Fruit fly (Drosophila melanogaster) whole organism, embryonic: ENCODE measurements around the gene CG33298.

Experiments used
- CG10366 ChIP-seq: fragments of 200-800 bp; sonication (Bioruptor generic); IDR thresholded peaks from 2 replicates; pipeline ENCODE4 v1.3.6; 2022; ENCODE audit warnings: missing biosample characterization, missing genetic modification characterization
- CG11398 ChIP-seq: fragments of 200-800 bp; sonication (Bioruptor generic); optimal IDR thresholded peaks from 2 replicates; lab custom pipeline; 2016; ENCODE audit warnings: missing biosample characterization, missing genetic modification characterization
- CG12391 ChIP-seq: fragments of 200-800 bp; sonication (Bioruptor generic); optimal IDR thresholded peaks from 3 replicates; lab custom pipeline; 2018; ENCODE audit warnings: missing biosample characterization, mild to moderate bottlenecking, missing genetic modification characterization, moderate library complexity
- CG14860 ChIP-seq: fragments of 200-800 bp; sonication (Bioruptor generic); IDR thresholded peaks from 3 replicates; pipeline ENCODE4 v1.3.6; 2022; ENCODE audit warnings: missing biosample characterization, missing genetic modification characterization; ENCODE audit not compliant: partially characterized antibody
- CG15269 ChIP-seq: fragments of 200-800 bp; sonication (Bioruptor generic); optimal IDR thresholded peaks from 2 replicates; lab custom pipeline; 2018; ENCODE audit warnings: missing biosample characterization, mild to moderate bottlenecking, missing genetic modification characterization, moderate library complexity
- CG15479 ChIP-seq: fragments of 200-800 bp; sonication (Bioruptor generic); optimal IDR thresholded peaks from 3 replicates; lab custom pipeline; 2019; ENCODE audit warnings: missing biosample characterization, mild to moderate bottlenecking, missing genetic modification characterization, moderate library complexity
- CG1603 ChIP-seq: fragments of 200-800 bp; sonication (Bioruptor generic); optimal IDR thresholded peaks from 2 replicates; lab custom pipeline; 2019; ENCODE audit warnings: missing biosample characterization, mild to moderate bottlenecking, missing genetic modification characterization, moderate library complexity
- CG17359 ChIP-seq: fragments of 200-800 bp; sonication (Bioruptor generic); optimal IDR thresholded peaks from 3 replicates; lab custom pipeline; 2018; ENCODE audit warnings: missing biosample characterization, mild to moderate bottlenecking, missing genetic modification characterization, moderate library complexity
- CG17361 ChIP-seq: fragments of 200-800 bp; sonication (Bioruptor generic); IDR thresholded peaks from 3 replicates; pipeline ENCODE4 v1.3.6; 2022; ENCODE audit warnings: missing biosample characterization, missing genetic modification characterization
- CG2202 ChIP-seq: fragments of 200-800 bp; sonication (Bioruptor generic); optimal IDR thresholded peaks from 2 replicates; lab custom pipeline; 2018; ENCODE audit warnings: missing biosample characterization, mild to moderate bottlenecking, missing genetic modification characterization
- CG32772 ChIP-seq: fragments of 200-800 bp; sonication (Bioruptor generic); IDR thresholded peaks from 2 replicates; pipeline ENCODE4 v1.3.6; 2022; ENCODE audit warnings: missing biosample characterization, missing genetic modification characterization
- CG33557 ChIP-seq: fragments of 200-800 bp; sonication (Bioruptor generic); optimal IDR thresholded peaks from 2 replicates; lab custom pipeline; 2019; ENCODE audit warnings: missing biosample characterization, mild to moderate bottlenecking, missing genetic modification characterization, moderate library complexity
- CG34422 ChIP-seq: fragments of 200-800 bp; sonication (Bioruptor generic); IDR thresholded peaks from 3 replicates; pipeline ENCODE4 v1.3.6; 2022; ENCODE audit warnings: missing biosample characterization, missing genetic modification characterization
- CG43689 ChIP-seq: fragments of 200-800 bp; sonication (Bioruptor generic); IDR thresholded peaks from 2 replicates; pipeline ENCODE4 v1.3.6; 2022; ENCODE audit warnings: missing biosample characterization, missing genetic modification characterization
- CG5245 ChIP-seq: fragments of 200-800 bp; sonication (Bioruptor generic); optimal IDR thresholded peaks from 3 replicates; lab custom pipeline; 2016; ENCODE audit warnings: missing biosample characterization, missing genetic modification characterization
- CG6654 ChIP-seq: fragments of 200-800 bp; sonication (Bioruptor generic); optimal IDR thresholded peaks from 2 replicates; lab custom pipeline; 2017; ENCODE audit warnings: missing biosample characterization, mild to moderate bottlenecking, missing genetic modification characterization
- CG6689 ChIP-seq: fragments of 200-800 bp; sonication (Bioruptor generic); IDR thresholded peaks from 2 replicates; pipeline ENCODE4 v1.3.6; 2022; ENCODE audit warnings: missing biosample characterization, missing genetic modification characterization
- CG7963 ChIP-seq: fragments of 200-800 bp; sonication (Bioruptor generic); IDR thresholded peaks from 3 replicates; pipeline ENCODE4 v1.3.6; 2022; ENCODE audit warnings: missing biosample characterization, missing genetic modification characterization; ENCODE audit not compliant: partially characterized antibody
- CG8478 ChIP-seq: fragments of >200 bp; optimal IDR thresholded peaks from 2 replicates; lab custom pipeline; 2018
- CTCF ChIP-seq: fragments of 200-800 bp; sonication (Bioruptor generic); optimal IDR thresholded peaks from 2 replicates; lab custom pipeline; 2017; ENCODE audit warnings: missing biosample characterization, mild to moderate bottlenecking, missing genetic modification characterization, moderate library complexity
- Dad ChIP-seq: fragments of 200-800 bp; sonication (Bioruptor generic); optimal IDR thresholded peaks from 3 replicates; lab custom pipeline; 2016; ENCODE audit warnings: missing biosample characterization, missing genetic modification characterization
- Dek ChIP-seq: fragments of 200-800 bp; sonication (Bioruptor generic); optimal IDR thresholded peaks from 3 replicates; lab custom pipeline; 2019; ENCODE audit warnings: missing biosample characterization, mild to moderate bottlenecking, missing genetic modification characterization, moderate library complexity
- Mes4 ChIP-seq: fragments of 200-800 bp; sonication (Bioruptor generic); optimal IDR thresholded peaks from 2 replicates; lab custom pipeline; 2016; ENCODE audit warnings: missing biosample characterization, missing genetic modification characterization
- Mrtf ChIP-seq: fragments of 200-800 bp; sonication (Bioruptor generic); IDR thresholded peaks from 3 replicates; pipeline ENCODE4 v1.3.6; 2022; ENCODE audit warnings: missing biosample characterization, missing genetic modification characterization
- Nf-YC ChIP-seq: fragments of 200-800 bp; optimal IDR thresholded peaks from 3 replicates; lab custom pipeline; 2019; ENCODE audit warnings: missing biosample characterization, mild to moderate bottlenecking, missing genetic modification characterization, moderate library complexity
- Pdp1 ChIP-seq, 2 experiments: fragments of 200-800 bp; sonication (Bioruptor generic); optimal IDR thresholded peaks; 3 replicates each; lab custom pipeline; 2016; ENCODE audit warnings: missing biosample characterization in 2 of 2, missing genetic modification characterization in 2 of 2, mild to moderate bottlenecking in 1 of 2, moderate library complexity in 1 of 2
- ap ChIP-seq: fragments of 200-800 bp; sonication (Bioruptor generic); IDR thresholded peaks from 2 replicates; pipeline ENCODE4 v1.3.6; 2022; ENCODE audit warnings: missing biosample characterization, missing genetic modification characterization
- bab2 ChIP-seq: fragments of 200-800 bp; sonication (Bioruptor generic); optimal IDR thresholded peaks from 2 replicates; lab custom pipeline; 2016; ENCODE audit warnings: missing biosample characterization, missing genetic modification characterization
- br ChIP-seq: fragments of >200 bp; optimal IDR thresholded peaks from 2 replicates; lab custom pipeline; 2017
- bsh ChIP-seq, 2 experiments: fragments of 200-800 bp; sonication (Bioruptor generic); optimal IDR thresholded peaks; 2 replicates each; lab custom pipeline; 2017 to 2018; ENCODE audit warnings: mild to moderate bottlenecking in 2 of 2, missing biosample characterization in 2 of 2, missing genetic modification characterization in 2 of 2, moderate library complexity in 1 of 2
- cad ChIP-seq: fragments of >200 bp; optimal IDR thresholded peaks from 2 replicates; lab custom pipeline; 2017; ENCODE audit warnings: missing biosample characterization, missing genetic modification characterization
- croc ChIP-seq: fragments of 200-800 bp; sonication (Bioruptor generic); conservative IDR thresholded peaks from 3 replicates; pipeline ENCODE4 v1.3.6; 2022; ENCODE audit warnings: missing biosample characterization, missing genetic modification characterization
- fd64A ChIP-seq: fragments of 200-800 bp; sonication (Bioruptor generic); optimal IDR thresholded peaks from 3 replicates; lab custom pipeline; 2018; ENCODE audit warnings: missing biosample characterization, mild to moderate bottlenecking, missing genetic modification characterization
- gsb-n ChIP-seq: fragments of 200-800 bp; sonication (Bioruptor generic); optimal IDR thresholded peaks from 3 replicates; lab custom pipeline; 2018; ENCODE audit warnings: missing biosample characterization, mild to moderate bottlenecking, missing genetic modification characterization
- insv ChIP-seq, 2 experiments: fragments of 200-800 bp; sonication (Bioruptor generic); optimal IDR thresholded peaks; 3 replicates each; lab custom pipeline; 2016 to 2018; ENCODE audit warnings: missing biosample characterization in 2 of 2, missing genetic modification characterization in 2 of 2
- jing ChIP-seq: fragments of 200-800 bp; sonication (Bioruptor generic); optimal IDR thresholded peaks from 2 replicates; lab custom pipeline; 2018; ENCODE audit warnings: missing biosample characterization, mild to moderate bottlenecking, missing genetic modification characterization
- lilli ChIP-seq: fragments of 200-800 bp; sonication (Bioruptor generic); optimal IDR thresholded peaks from 3 replicates; lab custom pipeline; 2016; ENCODE audit warnings: missing biosample characterization, missing genetic modification characterization
- nmo ChIP-seq: fragments of 200-800 bp; sonication (Bioruptor generic); optimal IDR thresholded peaks from 2 replicates; lab custom pipeline; 2018; ENCODE audit warnings: missing biosample characterization, mild to moderate bottlenecking, missing genetic modification characterization, moderate library complexity
- odd ChIP-seq: fragments of 200-800 bp; sonication (Bioruptor generic); optimal IDR thresholded peaks from 2 replicates; lab custom pipeline; 2017; ENCODE audit warnings: missing biosample characterization, mild to moderate bottlenecking, missing genetic modification characterization
- peb ChIP-seq: fragments of 200-800 bp; sonication (Bioruptor generic); IDR thresholded peaks from 2 replicates; pipeline ENCODE4 v1.3.6; 2022; ENCODE audit warnings: missing biosample characterization, missing genetic modification characterization
- pfk ChIP-seq: fragments of 200-800 bp; sonication (Bioruptor generic); optimal IDR thresholded peaks from 2 replicates; lab custom pipeline; 2018; ENCODE audit warnings: missing biosample characterization, mild to moderate bottlenecking, missing genetic modification characterization, moderate library complexity
- pho ChIP-seq: fragments of 200-800 bp; sonication (Bioruptor generic); optimal IDR thresholded peaks from 2 replicates; lab custom pipeline; 2016; ENCODE audit warnings: missing biosample characterization, missing genetic modification characterization
- ro ChIP-seq: fragments of 200-800 bp; sonication (Bioruptor generic); IDR thresholded peaks from 2 replicates; pipeline ENCODE4 v1.3.6; 2022; ENCODE audit warnings: missing biosample characterization, missing genetic modification characterization
- sisA ChIP-seq: fragments of 200-800 bp; sonication (Bioruptor generic); IDR thresholded peaks from 2 replicates; pipeline ENCODE4 v1.3.6; 2022; ENCODE audit warnings: missing biosample characterization, missing genetic modification characterization
- stwl ChIP-seq: fragments of 200-800 bp; sonication (Bioruptor generic); optimal IDR thresholded peaks from 3 replicates; lab custom pipeline; 2018; ENCODE audit warnings: missing biosample characterization, mild to moderate bottlenecking, missing genetic modification characterization, moderate library complexity
- tin ChIP-seq: fragments of 200-800 bp; sonication (Bioruptor generic); optimal IDR thresholded peaks from 3 replicates; lab custom pipeline; 2016; ENCODE audit warnings: missing biosample characterization, missing genetic modification characterization
- trh ChIP-seq: fragments of 200-800 bp; sonication (Bioruptor generic); optimal IDR thresholded peaks from 2 replicates; lab custom pipeline; 2016; ENCODE audit warnings: missing biosample characterization, missing genetic modification characterization
- usp ChIP-seq: fragments of >200 bp; optimal IDR thresholded peaks from 2 replicates; lab custom pipeline; 2017; ENCODE audit warnings: missing biosample characterization, missing genetic modification characterization
- zf30C ChIP-seq: fragments of 200-800 bp; sonication (Bioruptor generic); optimal IDR thresholded peaks from 3 replicates; lab custom pipeline; 2018; ENCODE audit warnings: missing biosample characterization, mild to moderate bottlenecking, missing genetic modification characterization
- zfh1 ChIP-seq: fragments of 200-800 bp; sonication (Bioruptor generic); IDR thresholded peaks from 3 replicates; pipeline ENCODE4 v1.3.6; 2022; ENCODE audit warnings: missing biosample characterization, missing genetic modification characterization

The CG33298 gene

DNA sequence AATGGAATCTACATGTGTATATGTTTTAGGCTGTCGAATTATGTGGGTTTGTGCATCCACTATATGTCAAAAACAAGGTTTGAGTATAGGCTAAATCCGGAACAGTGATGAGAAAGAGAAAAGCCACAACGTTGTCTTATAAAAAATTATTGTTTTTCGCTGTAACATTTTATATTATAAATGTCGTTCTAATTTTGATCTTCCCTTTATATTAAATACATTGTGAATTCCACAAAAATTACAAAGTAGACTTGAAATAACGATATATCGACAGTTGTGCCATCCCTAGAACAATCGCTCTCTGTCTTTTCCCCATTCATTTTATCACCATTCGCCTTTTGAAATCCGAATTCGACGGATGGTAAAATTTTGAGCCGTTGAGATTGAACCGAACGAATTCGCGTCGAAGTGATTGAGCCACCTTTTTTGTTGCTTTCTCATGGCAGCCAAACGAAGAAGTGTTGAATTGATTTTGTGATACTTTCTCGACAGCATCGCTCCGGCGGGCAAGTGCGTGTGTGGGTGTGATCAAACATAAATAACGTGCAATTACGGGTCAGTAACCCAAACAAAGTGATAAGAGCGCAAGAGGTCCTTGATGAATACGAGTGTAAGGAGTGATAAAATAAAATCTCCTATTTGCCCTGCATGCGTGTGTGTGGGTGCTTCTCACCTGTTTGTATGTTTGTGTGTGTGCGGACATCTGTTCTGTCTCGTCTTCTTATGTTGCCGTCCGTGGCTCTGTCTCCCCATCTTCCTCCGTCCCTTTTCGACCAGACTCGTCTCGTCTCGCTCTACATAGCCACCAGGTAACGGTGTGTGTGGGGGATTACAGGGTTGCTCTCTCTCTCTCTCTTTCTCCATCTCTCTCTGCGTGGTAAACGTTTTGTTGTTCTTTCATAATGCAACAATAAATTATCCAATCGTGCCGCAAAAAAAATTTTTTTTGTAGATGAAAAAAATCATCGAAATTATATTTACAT is 25.9 kb downstream of the CG33298 start, which contains the start of gene Oatp30B (continued):
- TF ChIP-seq sisA (GFP tag; lab: Robert Waterston, UW) (peak; percentile 96), CG15269 (peak; percentile 97), CG10366 (GFP tag; lab: Robert Waterston, UW) (peak; percentile 98), zfh1 (peak; percentile 98), bsh (GFP tag; optimal IDR thresholded peaks at IDR 0.05; lab: Kevin White, UChicago) (peak; percentile 16 to 97), CG32772 (GFP tag; lab: Robert Waterston, UW) (peak; percentile 96), CG15479 (peak; percentile 71), CG17361 (GFP tag; lab: Robert Waterston, UW) (peak; percentile 96), pho (GFP tag; lab: Kevin White, UChicago) (peak; percentile 96), bab2 (peak; percentile 96), CG14860 (peak; percentile 97), CG8478 (no peak), CG1603 (tag; lab: Kevin White, UChicago) (peak; percentile 96), Dek (peak; percentile 97), Dad (GFP tag; lab: Kevin White, UChicago) (peak; percentile 94), Nf-YC (tag; lab: Kevin White, UChicago) (peak; percentile 88), CG17359 (tag; lab: Kevin White, UChicago) (peak; percentile 97), CG6689 (GFP tag; lab: Robert Waterston, UW) (peak; percentile 96), CG11398 (GFP tag; lab: Kevin White, UChicago) (peak; percentile 87), Mes4 (GFP tag; lab: Kevin White, UChicago) (peak; percentile 91), tin (GFP tag; lab: Kevin White, UChicago) (peak; percentile 98), CTCF (GFP tag; lab: Kevin White, UChicago) (peak; percentile 82), CG33557 (GFP tag; lab: Kevin White, UChicago) (peak; percentile 94), CG7963 (GFP tag; lab: Robert Waterston, UW) (peak; percentile 82), CG6654 (GFP tag; lab: Kevin White, UChicago) (peak; percentile 58), Pdp1 (GFP tag; optimal IDR thresholded peaks at IDR 0.05; lab: Kevin White, UChicago) (peak; percentile 95), ap (GFP tag; lab: Robert Waterston, UW) (peak; percentile 95), CG5245 (GFP tag; lab: Kevin White, UChicago) (peak; percentile 96), usp (GFP tag; lab: Kevin White, UChicago) (no peak), fd64A (GFP tag; lab: Kevin White, UChicago) (peak; percentile 58), stwl (peak; percentile 80), zf30C (GFP tag; lab: Kevin White, UChicago) (peak; percentile 18), croc (GFP tag; lab: Robert Waterston, UW) (peak; percentile 93), insv (GFP tag; optimal IDR thresholded peaks at IDR 0.05; lab: Kevin White, UChicago) (peak in 1 of 2 experiments; percentile 79), CG12391 (tag; lab: Kevin White, UChicago) (peak; percentile 99), gsb-n (peak; percentile 96), odd (GFP tag; lab: Kevin White, UChicago) (peak; percentile 87), nmo (GFP tag; lab: Kevin White, UChicago) (peak; percentile 97), CG43689 (peak; percentile 91), pfk (GFP tag; lab: Kevin White, UChicago) (peak; percentile 65), trh (GFP tag; lab: Kevin White, UChicago) (peak; percentile 95), CG34422 (GFP tag; lab: Robert Waterston, UW) (peak; percentile 97), peb (GFP tag; lab: Robert Waterston, UW) (peak; percentile 93), br (lab: Kevin White, UChicago) (no peak), jing (GFP tag; lab: Kevin White, UChicago) (peak; percentile 89), Mrtf (GFP tag; lab: Robert Waterston, UW) (peak; percentile 95), ro (GFP tag; lab: Robert Waterston, UW) (peak; percentile 95), lilli (GFP tag; lab: Kevin White, UChicago) (peak; percentile 98), CG2202 (tag; lab: Kevin White, UChicago) (peak; percentile 93), cad (GFP tag; lab: Kevin White, UChicago) (no peak)
